Worm (Caenorhabditis elegans) whole organism, late embryonic: ENCODE measurements around the gene rpap-2.
"Not testable (repeated sequence)": the region's sequence is repeated elsewhere in the genome, so short reads cannot be mapped to it uniquely, and the experiment has no call there.

Source experiments
- C38D4.7 ChIP-seq: fragments of 200-800 bp; sonication (Bioruptor generic); optimal IDR thresholded peaks from 2 replicates; lab custom pipeline; 2018; ENCODE audit warnings: mild to moderate bottlenecking, missing genetic modification characterization, moderate library complexity, missing compliant biosample characterization
- ceh-9 ChIP-seq: sonication (generic microtip); optimal IDR thresholded peaks from 2 replicates; lab custom pipeline; 2016; ENCODE audit warnings: mild to moderate bottlenecking, missing genetic modification characterization, inconsistent platforms, missing compliant biosample characterization
- gmeb-2 ChIP-seq: sonication (generic microtip); optimal IDR thresholded peaks from 2 replicates; lab custom pipeline; 2016; ENCODE audit warnings: missing genetic modification characterization, inconsistent platforms, missing compliant biosample characterization
- nfya-1 ChIP-seq: sonication (generic microtip); optimal IDR thresholded peaks from 2 replicates; lab custom pipeline; 2017; ENCODE audit warnings: missing genetic modification characterization, mild to moderate bottlenecking, missing compliant biosample characterization, antibody characterized with exemption, moderate library complexity
- pag-3 ChIP-seq: sonication (generic microtip); optimal IDR thresholded peaks from 2 replicates; lab custom pipeline; 2016; ENCODE audit warnings: missing compliant biosample characterization, missing genetic modification characterization, borderline replicate concordance
- pha-4 ChIP-seq: fragments of 150-350 bp; optimal IDR thresholded peaks from 2 replicates; lab custom pipeline; 2018; ENCODE audit warnings: missing biosample characterization, missing genetic modification reagents, missing genetic modification characterization
- tbx-2 ChIP-seq: sonication (generic microtip); optimal IDR thresholded peaks from 2 replicates; lab custom pipeline; 2016; ENCODE audit warnings: missing genetic modification characterization, missing compliant biosample characterization
- unc-42 ChIP-seq: sonication (generic microtip); optimal IDR thresholded peaks from 2 replicates; lab custom pipeline; 2016; ENCODE audit warnings: missing genotype, missing genetic modification characterization, missing compliant biosample characterization

- TF ChIP-seq ceh-9 (tag; lab: Kevin White, UChicago); nfya-1 (tag; lab: Kevin White, UChicago); unc-42; tbx-2 (tag; lab: Kevin White, UChicago); gmeb-2 (tag; lab: Kevin White, UChicago); C38D4.7 (GFP tag; lab: Kevin White, UChicago); pag-3; pha-4: not testable (repeated sequence)
Observed at ce11 chrIII:8989752-8990151, 22.0 kb downstream of the rpap-2 start, which contains the start of gene R08D7.7.
